Fruit fly (Drosophila melanogaster): ENCODE measurements around the gene Trs33.

- TF ChIP-seq CG11617 (GFP tag; optimal IDR thresholded peaks at IDR 0.05), result no peak
- TF ChIP-seq CG1620 (GFP tag; optimal IDR thresholded peaks at IDR 0.05), result no peak
- no peak for TF ChIP-seq CG33017 (tag; optimal IDR thresholded peaks at IDR 0.05)
- TF ChIP-seq kay (GFP tag; ENCODE audit: borderline replicate concordance), result no peak
- no peak for TF ChIP-seq CG7101 (tag; optimal IDR thresholded peaks at IDR 0.05)
- TF ChIP-seq cic (GFP tag; optimal IDR thresholded peaks at IDR 0.05), result no peak
Measured at dm6 chr3R:15356152-15356551, 5.4 kb upstream of the Trs33 start.
